Fruit fly (Drosophila melanogaster): ENCODE measurements around the gene CG8813.

Gene CG8813

DNA sequence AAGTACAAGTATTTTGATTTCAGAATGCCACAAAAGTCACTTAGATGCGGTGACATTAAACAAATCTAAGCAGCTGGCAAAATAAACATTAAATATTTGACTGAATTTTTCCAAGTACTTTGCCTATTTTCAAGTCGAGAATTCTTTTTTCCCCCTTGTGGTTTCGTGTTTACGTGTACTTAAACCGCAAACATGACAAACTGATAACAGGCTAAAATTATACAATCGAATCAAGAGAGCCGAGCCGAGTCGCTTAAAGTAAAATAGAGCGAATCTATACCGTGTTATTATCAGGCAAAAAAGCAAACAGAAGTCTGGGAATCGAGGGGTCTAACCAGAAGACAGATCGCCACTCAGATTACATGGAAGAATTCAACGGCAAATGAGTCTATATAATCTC is 36.7 kb downstream of the CG8813 start (continued):
- no peak for TF ChIP-seq croc (GFP tag; conservative IDR thresholded peaks at IDR 0.05)
- peak; percentile 1 for TF ChIP-seq CG1792 (GFP tag; optimal IDR thresholded peaks at IDR 0.05)
- TF ChIP-seq ken (GFP tag; IDR thresholded peaks at IDR 0.05): no peak
- TF ChIP-seq CG6175 (GFP tag; IDR thresholded peaks at IDR 0.05): no peak
- no peak for TF ChIP-seq CG3838 (GFP tag; optimal IDR thresholded peaks at IDR 0.05)
- TF ChIP-seq psq (GFP tag; optimal IDR thresholded peaks at IDR 0.05): no peak
- no peak for TF ChIP-seq Gsc (GFP tag; IDR thresholded peaks at IDR 0.05)
- TF ChIP-seq mld (GFP tag; IDR thresholded peaks at IDR 0.05; ENCODE audit: partially characterized antibody): no peak
- TF ChIP-seq pnt (GFP tag; optimal IDR thresholded peaks at IDR 0.05): no peak
- no peak for TF ChIP-seq CG13123 (GFP tag; optimal IDR thresholded peaks at IDR 0.05)
- no peak for TF ChIP-seq Sry-β (GFP tag; optimal IDR thresholded peaks at IDR 0.05)
- peak; percentile 30 for TF ChIP-seq MTF-1 (GFP tag; optimal IDR thresholded peaks at IDR 0.05; ENCODE audit: borderline replicate concordance)
- TF ChIP-seq gcm2 (GFP tag; optimal IDR thresholded peaks at IDR 0.05): no peak
- no peak for TF ChIP-seq fu2 (GFP tag; optimal IDR thresholded peaks at IDR 0.05)
- TF ChIP-seq Ets97D (GFP tag; optimal IDR thresholded peaks at IDR 0.05): no peak
- TF ChIP-seq lov (optimal IDR thresholded peaks at IDR 0.05): no peak
- TF ChIP-seq lov (GFP tag; IDR thresholded peaks at IDR 0.05): no peak
- TF ChIP-seq CG4854 (GFP tag; optimal IDR thresholded peaks at IDR 0.05): no peak
- TF ChIP-seq Ssrp (tag; optimal IDR thresholded peaks at IDR 0.05): no peak
- TF ChIP-seq Trl (optimal IDR thresholded peaks at IDR 0.05): no peak
- TF ChIP-seq Trl (GFP tag; optimal IDR thresholded peaks at IDR 0.05): peak; percentile 35
- TF ChIP-seq CG1529 (GFP tag; optimal IDR thresholded peaks at IDR 0.05): no peak
- no peak for TF ChIP-seq H15 (GFP tag; IDR thresholded peaks at IDR 0.05)
- no peak for TF ChIP-seq ab (GFP tag; optimal IDR thresholded peaks at IDR 0.05)
- TF ChIP-seq CG14014 (GFP tag; IDR thresholded peaks at IDR 0.05): no peak
- TF ChIP-seq CG30403 (GFP tag; optimal IDR thresholded peaks at IDR 0.05): no peak
- TF ChIP-seq tgo (GFP tag; IDR thresholded peaks at IDR 0.05): no peak
- TF ChIP-seq CG4820 (GFP tag; optimal IDR thresholded peaks at IDR 0.05): no peak
- no peak for TF ChIP-seq CG30020 (tag; optimal IDR thresholded peaks at IDR 0.05)
- no peak for TF ChIP-seq dimm (GFP tag; IDR thresholded peaks at IDR 0.05)
- TF ChIP-seq CG6254 (GFP tag; optimal IDR thresholded peaks at IDR 0.05): peak; percentile 42
- TF ChIP-seq chm (GFP tag; IDR thresholded peaks at IDR 0.05): 0 out of 2 replicates have a peak, but pooled peaks have one; percentile 27
- TF ChIP-seq CG15514 (GFP tag; optimal IDR thresholded peaks at IDR 0.05): peak; percentile 22
- no peak for TF ChIP-seq CG17328 (GFP tag; IDR thresholded peaks at IDR 0.05)
- TF ChIP-seq sisA (GFP tag; IDR thresholded peaks at IDR 0.05): no peak
- TF ChIP-seq CG3995 (GFP tag; optimal IDR thresholded peaks at IDR 0.05): no peak
- no peak for TF ChIP-seq insv (GFP tag; optimal IDR thresholded peaks at IDR 0.05)
- no peak for TF ChIP-seq sr (GFP tag; IDR thresholded peaks at IDR 0.05)
- no peak for TF ChIP-seq Hr51 (GFP tag; optimal IDR thresholded peaks at IDR 0.05)
- no peak for TF ChIP-seq trem (tag; optimal IDR thresholded peaks at IDR 0.05)
- peak; percentile 26 for TF ChIP-seq BtbVII (GFP tag; optimal IDR thresholded peaks at IDR 0.05)
- no peak for TF ChIP-seq vfl (GFP tag; optimal IDR thresholded peaks at IDR 0.05)
- TF ChIP-seq ssp (GFP tag; IDR thresholded peaks at IDR 0.05): no peak
- no peak for TF ChIP-seq abd-A (tag; optimal IDR thresholded peaks at IDR 0.05)
- TF ChIP-seq hbn (GFP tag; IDR thresholded peaks at IDR 0.05; ENCODE audit: partially characterized antibody): no peak
- peak; percentile 9 for TF ChIP-seq CG13296 (GFP tag; optimal IDR thresholded peaks at IDR 0.05)
- no peak for TF ChIP-seq Fer3 (tag; optimal IDR thresholded peaks at IDR 0.05)
- TF ChIP-seq CG12659 (GFP tag; optimal IDR thresholded peaks at IDR 0.05): no peak
- TF ChIP-seq Dref (GFP tag; IDR thresholded peaks at IDR 0.05): no peak
- TF ChIP-seq CG34376 (GFP tag; optimal IDR thresholded peaks at IDR 0.05): peak; percentile 41
- no peak for TF ChIP-seq lilli (GFP tag; optimal IDR thresholded peaks at IDR 0.05)
- TF ChIP-seq nau (GFP tag; optimal IDR thresholded peaks at IDR 0.05): peak; percentile 65
- TF ChIP-seq da (GFP tag; optimal IDR thresholded peaks at IDR 0.05): no peak
